Fruit fly (Drosophila melanogaster) Kc167 (cell line): Measurements from ENCODE around the gene ND-B18.

Source experiments
- Myc ChIP-seq: fragments of >200 bp; optimal IDR thresholded peaks from 2 replicates; lab custom pipeline; 2017; ENCODE audit warnings: missing external identifiers
- Sin3A ChIP-seq: fragments of >200 bp; optimal IDR thresholded peaks from 2 replicates; lab custom pipeline; 2018; ENCODE audit warnings: missing external identifiers
- h ChIP-seq: fragments of >200 bp; optimal IDR thresholded peaks from 3 replicates; lab custom pipeline; 2018; ENCODE audit warnings: missing external identifiers
- insv ChIP-seq: fragments of >200 bp; optimal IDR thresholded peaks from 3 replicates; lab custom pipeline; 2018; ENCODE audit warnings: missing external identifiers
- psq ChIP-seq: fragments of >200 bp; optimal IDR thresholded peaks from 2 replicates; lab custom pipeline; 2017; ENCODE audit warnings: missing external identifiers
- ttk ChIP-seq: sonication (Bioruptor generic); optimal IDR thresholded peaks from 2 replicates; lab custom pipeline; 2017; ENCODE audit warnings: missing external identifiers

ND-B18 gene

dm6 chrX:15043013-15043699 is 20.4 kb upstream of the ND-B18 start:
- TF ChIP-seq psq (no peak), Sin3A (lab: Kevin White, UChicago) (no peak), insv (no peak), h (lab: Kevin White, UChicago) (no peak), Myc (lab: Kevin White, UChicago) (no peak), ttk (lab: Kevin White, UChicago) (no peak)

dm6 chrX:15043700-15044225 is 19.8 kb upstream of the ND-B18 start, which contains the start of gene CG5541:
Gene CG5541, plus strand, starts transcription at chrX:15044123.
- TF ChIP-seq Sin3A (lab: Kevin White, UChicago) (no peak), h (lab: Kevin White, UChicago) (no peak), ttk (lab: Kevin White, UChicago) (no peak), Myc (lab: Kevin White, UChicago) (no peak), insv (no peak), psq (no peak)

dm6 chrX:15045608-15046007 is 17.9 kb upstream of the ND-B18 start:
- TF ChIP-seq psq (no peak), Myc (lab: Kevin White, UChicago) (no peak), ttk (lab: Kevin White, UChicago) (no peak), h (lab: Kevin White, UChicago) (no peak), insv (no peak), Sin3A (lab: Kevin White, UChicago) (no peak)

dm6 chrX:15048713-15049112 is 14.8 kb upstream of the ND-B18 start:
- no peak for TF ChIP-seq psq
- no peak for TF ChIP-seq insv
- TF ChIP-seq h (lab: Kevin White, UChicago): no peak
- TF ChIP-seq ttk (lab: Kevin White, UChicago): no peak

- TF ChIP-seq ttk (lab: Kevin White, UChicago): no peak
- no peak for TF ChIP-seq Sin3A (lab: Kevin White, UChicago)
- TF ChIP-seq h (lab: Kevin White, UChicago): no peak
- TF ChIP-seq Myc (lab: Kevin White, UChicago): no peak
- TF ChIP-seq psq: no peak
- TF ChIP-seq insv: no peak
These were observed 914 bp upstream of the ND-B18 start for dm6 chrX:15062619-15063018.

dm6 chrX:15066374-15067057 is 3.0 kb downstream of the ND-B18 start, which contains the start of the genes opm and dob:
Gene opm, minus strand, starts transcription at chrX:15066432.
Gene dob, plus strand, starts transcription at chrX:15067007.
- TF ChIP-seq ttk (lab: Kevin White, UChicago) (no peak), insv (no peak), h (lab: Kevin White, UChicago) (no peak), psq (no peak), Sin3A (lab: Kevin White, UChicago) (no peak), Myc (lab: Kevin White, UChicago) (no peak)

- TF ChIP-seq Myc (lab: Kevin White, UChicago) (no peak), psq (no peak), Sin3A (lab: Kevin White, UChicago) (no peak), ttk (lab: Kevin White, UChicago) (no peak), insv (no peak), h (lab: Kevin White, UChicago) (no peak)
These were observed 5.0 kb downstream of the ND-B18 start for dm6 chrX:15068537-15068936.

- TF ChIP-seq Sin3A (lab: Kevin White, UChicago): no peak
- TF ChIP-seq h (lab: Kevin White, UChicago): no peak
- no peak for TF ChIP-seq psq
- no peak for TF ChIP-seq Myc (lab: Kevin White, UChicago)
- no peak for TF ChIP-seq ttk (lab: Kevin White, UChicago)
- TF ChIP-seq insv: no peak
These were observed 5.9 kb downstream of the ND-B18 start for dm6 chrX:15069417-15069896.

dm6 chrX:15070137-15070536 is 6.6 kb downstream of the ND-B18 start:
- TF ChIP-seq Myc (lab: Kevin White, UChicago) (no peak), ttk (lab: Kevin White, UChicago) (no peak), insv (no peak), psq (no peak), Sin3A (lab: Kevin White, UChicago) (no peak), h (lab: Kevin White, UChicago) (no peak)

- no peak for TF ChIP-seq Sin3A (lab: Kevin White, UChicago)
- no peak for TF ChIP-seq insv
- TF ChIP-seq psq: no peak
- TF ChIP-seq ttk (lab: Kevin White, UChicago): no peak
- no peak for TF ChIP-seq h (lab: Kevin White, UChicago)
- no peak for TF ChIP-seq Myc (lab: Kevin White, UChicago)
These were observed 7.4 kb downstream of the ND-B18 start for dm6 chrX:15070811-15071479.

dm6 chrX:15074646-15075351 is 11.3 kb downstream of the ND-B18 start:
- TF ChIP-seq insv (no peak), Myc (lab: Kevin White, UChicago) (no peak), ttk (lab: Kevin White, UChicago) (no peak), Sin3A (lab: Kevin White, UChicago) (no peak), h (lab: Kevin White, UChicago) (no peak), psq (no peak)
